Worm (Caenorhabditis elegans): ENCODE results near the gene K01D12.15.

K01D12.15 gene

ce11 chrV:12410416-12411001 is 24.3 kb downstream of the K01D12.15 start, which contains the start of gene hrg-2:
TSS of gene hrg-2 (minus strand) at chrV:12410513.
- TF ChIP-seq T22C8.4 (GFP tag; IDR thresholded peaks at IDR 0.05) (no peak), flt-1 (GFP tag; IDR thresholded peaks at IDR 0.05) (no peak), ref-1 (GFP tag; conservative IDR thresholded peaks at IDR 0.05) (no peak), cog-1 (tag; optimal IDR thresholded peaks at IDR 0.05) (no peak), ztf-23 (GFP tag; IDR thresholded peaks at IDR 0.05) (no peak), ztf-29 (GFP tag; IDR thresholded peaks at IDR 0.05) (no peak), med-1 (GFP tag; optimal IDR thresholded peaks at IDR 0.05; ENCODE audit: insufficient read depth) (no peak), klf-2 (GFP tag; conservative IDR thresholded peaks at IDR 0.05) (no peak), tab-1 (GFP tag; IDR thresholded peaks at IDR 0.05) (no peak)

ce11 chrV:12411909-12412308 is 25.7 kb downstream of the K01D12.15 start, which contains the start of gene cdr-7:
TSS of gene cdr-7 (minus strand) at chrV:12412113.
- no peak for TF ChIP-seq klf-2 (GFP tag; conservative IDR thresholded peaks at IDR 0.05)
- TF ChIP-seq ref-1 (GFP tag; conservative IDR thresholded peaks at IDR 0.05), result no peak
- TF ChIP-seq med-1 (GFP tag; optimal IDR thresholded peaks at IDR 0.05; ENCODE audit: insufficient read depth), result no peak
- TF ChIP-seq ztf-23 (GFP tag; IDR thresholded peaks at IDR 0.05), result no peak
- TF ChIP-seq ztf-29 (GFP tag; IDR thresholded peaks at IDR 0.05), result no peak
- TF ChIP-seq tab-1 (GFP tag; IDR thresholded peaks at IDR 0.05), result no peak
- TF ChIP-seq cog-1 (tag; optimal IDR thresholded peaks at IDR 0.05), result no peak
- no peak for TF ChIP-seq flt-1 (GFP tag; IDR thresholded peaks at IDR 0.05)
- no peak for TF ChIP-seq T22C8.4 (GFP tag; IDR thresholded peaks at IDR 0.05)

ce11 chrV:12412321-12412720 is 26.1 kb downstream of the K01D12.15 start:
- no peak for TF ChIP-seq flt-1 (GFP tag; IDR thresholded peaks at IDR 0.05)
- TF ChIP-seq cog-1 (tag; optimal IDR thresholded peaks at IDR 0.05), result no peak
- TF ChIP-seq ztf-29 (GFP tag; IDR thresholded peaks at IDR 0.05), result no peak
- TF ChIP-seq T22C8.4 (GFP tag; IDR thresholded peaks at IDR 0.05), result no peak
- TF ChIP-seq tab-1 (GFP tag; IDR thresholded peaks at IDR 0.05), result no peak
- TF ChIP-seq ref-1 (GFP tag; conservative IDR thresholded peaks at IDR 0.05), result no peak

ce11 chrV:12413651-12414114 is 27.4 kb downstream of the K01D12.15 start, which contains the start of gene cdr-6:
TSS of gene cdr-6 (minus strand) at chrV:12413701.
- TF ChIP-seq ztf-23 (GFP tag; IDR thresholded peaks at IDR 0.05) (no peak), med-1 (GFP tag; optimal IDR thresholded peaks at IDR 0.05; ENCODE audit: insufficient read depth) (no peak), ref-1 (GFP tag; conservative IDR thresholded peaks at IDR 0.05) (no peak), flt-1 (GFP tag; IDR thresholded peaks at IDR 0.05) (no peak), tab-1 (GFP tag; IDR thresholded peaks at IDR 0.05) (no peak), T22C8.4 (GFP tag; IDR thresholded peaks at IDR 0.05) (no peak), ztf-29 (GFP tag; IDR thresholded peaks at IDR 0.05) (no peak), klf-2 (GFP tag; conservative IDR thresholded peaks at IDR 0.05) (no peak), cog-1 (tag; optimal IDR thresholded peaks at IDR 0.05) (no peak)

- TF ChIP-seq ztf-29 (GFP tag; IDR thresholded peaks at IDR 0.05), result no peak
- no peak for TF ChIP-seq ztf-23 (GFP tag; IDR thresholded peaks at IDR 0.05)
- no peak for TF ChIP-seq tab-1 (GFP tag; IDR thresholded peaks at IDR 0.05)
- TF ChIP-seq ref-1 (GFP tag; conservative IDR thresholded peaks at IDR 0.05), result no peak
- no peak for TF ChIP-seq T22C8.4 (GFP tag; IDR thresholded peaks at IDR 0.05)
- TF ChIP-seq flt-1 (GFP tag; IDR thresholded peaks at IDR 0.05), result no peak
- TF ChIP-seq cog-1 (tag; optimal IDR thresholded peaks at IDR 0.05), result no peak
- no peak for TF ChIP-seq klf-2 (GFP tag; conservative IDR thresholded peaks at IDR 0.05)
- TF ChIP-seq med-1 (GFP tag; optimal IDR thresholded peaks at IDR 0.05; ENCODE audit: insufficient read depth), result no peak
Measured at ce11 chrV:12414362-12414761, 28.1 kb downstream of the K01D12.15 start.

- TF ChIP-seq klf-2 (GFP tag; conservative IDR thresholded peaks at IDR 0.05) (no peak), med-1 (GFP tag; optimal IDR thresholded peaks at IDR 0.05; ENCODE audit: insufficient read depth) (no peak), flt-1 (GFP tag; IDR thresholded peaks at IDR 0.05) (no peak), T22C8.4 (GFP tag; IDR thresholded peaks at IDR 0.05) (no peak), ref-1 (GFP tag; conservative IDR thresholded peaks at IDR 0.05) (no peak), tab-1 (GFP tag; IDR thresholded peaks at IDR 0.05) (no peak), ztf-29 (GFP tag; IDR thresholded peaks at IDR 0.05) (no peak), cog-1 (tag; optimal IDR thresholded peaks at IDR 0.05) (no peak), ztf-23 (GFP tag; IDR thresholded peaks at IDR 0.05) (no peak)
Measured at ce11 chrV:12415656-12416055, 29.4 kb downstream of the K01D12.15 start, which contains the start of gene cdr-2. TSS of gene cdr-2 (minus strand) at chrV:12415709.

- TF ChIP-seq cog-1 (tag; optimal IDR thresholded peaks at IDR 0.05) (no peak), klf-2 (GFP tag; conservative IDR thresholded peaks at IDR 0.05) (no peak), med-1 (GFP tag; optimal IDR thresholded peaks at IDR 0.05; ENCODE audit: insufficient read depth) (no peak)
Measured at ce11 chrV:12417277-12417676, 31.0 kb downstream of the K01D12.15 start, which contains the start of gene cdr-3. TSS of gene cdr-3 (minus strand) at chrV:12417377.

- no peak for TF ChIP-seq flt-1 (GFP tag; IDR thresholded peaks at IDR 0.05)
- no peak for TF ChIP-seq med-1 (GFP tag; optimal IDR thresholded peaks at IDR 0.05; ENCODE audit: insufficient read depth)
- TF ChIP-seq klf-2 (GFP tag; conservative IDR thresholded peaks at IDR 0.05), result no peak
- no peak for TF ChIP-seq cog-1 (tag; optimal IDR thresholded peaks at IDR 0.05)
- no peak for TF ChIP-seq ztf-23 (GFP tag; IDR thresholded peaks at IDR 0.05)
- no peak for TF ChIP-seq ztf-29 (GFP tag; IDR thresholded peaks at IDR 0.05)
- TF ChIP-seq ref-1 (GFP tag; conservative IDR thresholded peaks at IDR 0.05), result no peak
- TF ChIP-seq T22C8.4 (GFP tag; IDR thresholded peaks at IDR 0.05), result no peak
- no peak for TF ChIP-seq tab-1 (GFP tag; IDR thresholded peaks at IDR 0.05)
Measured at ce11 chrV:12418292-12418691, 32.0 kb downstream of the K01D12.15 start, which contains the start of gene C54D10.3. TSS of gene C54D10.3 (plus strand) at chrV:12418592.

- no peak for TF ChIP-seq ref-1 (GFP tag; conservative IDR thresholded peaks at IDR 0.05)
- TF ChIP-seq flt-1 (GFP tag; IDR thresholded peaks at IDR 0.05), result no peak
- no peak for TF ChIP-seq ztf-29 (GFP tag; IDR thresholded peaks at IDR 0.05)
- no peak for TF ChIP-seq med-1 (GFP tag; optimal IDR thresholded peaks at IDR 0.05; ENCODE audit: insufficient read depth)
- no peak for TF ChIP-seq ztf-23 (GFP tag; IDR thresholded peaks at IDR 0.05)
- no peak for TF ChIP-seq klf-2 (GFP tag; conservative IDR thresholded peaks at IDR 0.05)
- TF ChIP-seq cog-1 (tag; optimal IDR thresholded peaks at IDR 0.05), result no peak
- TF ChIP-seq T22C8.4 (GFP tag; IDR thresholded peaks at IDR 0.05), result no peak
- TF ChIP-seq tab-1 (GFP tag; IDR thresholded peaks at IDR 0.05), result no peak
Measured at ce11 chrV:12420843-12421242, 34.6 kb downstream of the K01D12.15 start, which contains the start of gene C54D10.4. TSS of gene C54D10.4 (minus strand) at chrV:12420943.

Measured in whole organism, midembryonic.